Fruit fly (Drosophila melanogaster) whole organism, pupa: ENCODE results near the gene CG40198.
A peak's percentile ranks its signal among the peaks of the same experiment; 100 is the strongest.
"Not testable (repeated sequence)": the region's sequence is repeated elsewhere in the genome, so short reads cannot be mapped to it uniquely, and the experiment has no call there.

Experiments
- CG13204 ChIP-seq: fragments of 200-800 bp; sonication (Bioruptor generic); optimal IDR thresholded peaks from 2 replicates; lab custom pipeline; 2018; ENCODE audit warnings: missing biosample characterization, mild to moderate bottlenecking, missing genetic modification characterization, moderate library complexity
- CG14655 ChIP-seq: fragments of 200-800 bp; sonication (Bioruptor generic); optimal IDR thresholded peaks from 3 replicates; lab custom pipeline; 2017; ENCODE audit warnings: mild to moderate bottlenecking, missing biosample characterization, missing genetic modification reagents, missing genetic modification characterization
- CG15710 ChIP-seq: fragments of 200-800 bp; sonication (Bioruptor generic); optimal IDR thresholded peaks from 2 replicates; lab custom pipeline; 2018; ENCODE audit warnings: missing biosample characterization, mild to moderate bottlenecking, missing genetic modification characterization, moderate library complexity
- CG34367 ChIP-seq: fragments of 200-800 bp; sonication (Bioruptor generic); optimal IDR thresholded peaks from 2 replicates; lab custom pipeline; 2018; ENCODE audit warnings: missing biosample characterization, mild to moderate bottlenecking, missing genetic modification characterization
- CG8159 ChIP-seq: fragments of 200-800 bp; sonication (Bioruptor generic); optimal IDR thresholded peaks from 3 replicates; lab custom pipeline; 2018; ENCODE audit warnings: missing biosample characterization, mild to moderate bottlenecking, missing genetic modification characterization, moderate library complexity
- CG9948 ChIP-seq: fragments of 200-800 bp; sonication (Bioruptor generic); optimal IDR thresholded peaks from 2 replicates; lab custom pipeline; 2018; ENCODE audit warnings: missing biosample characterization, mild to moderate bottlenecking, missing genetic modification characterization, moderate library complexity
- EcR ChIP-seq: fragments of 200-800 bp; sonication (Bioruptor generic); optimal IDR thresholded peaks from 3 replicates; lab custom pipeline; 2019; ENCODE audit warnings: missing biosample characterization, missing genetic modification characterization, mild to moderate bottlenecking, moderate library complexity, missing genetic modification reagents
- Ets98B ChIP-seq: fragments of 200-800 bp; sonication (Bioruptor generic); IDR thresholded peaks from 2 replicates; pipeline ENCODE4 v1.3.6; 2022; ENCODE audit warnings: missing biosample characterization, missing genetic modification characterization
- Snoo ChIP-seq: fragments of 200-800 bp; sonication (Bioruptor generic); optimal IDR thresholded peaks from 3 replicates; lab custom pipeline; 2017; ENCODE audit warnings: missing biosample characterization, mild to moderate bottlenecking, missing genetic modification characterization, inconsistent platforms
- fd96Ca ChIP-seq: fragments of 200-800 bp; sonication (Bioruptor generic); IDR thresholded peaks from 3 replicates; pipeline ENCODE4 v1.3.6; 2022; ENCODE audit warnings: missing biosample characterization, missing genetic modification characterization

The CG40198 gene

DNA sequence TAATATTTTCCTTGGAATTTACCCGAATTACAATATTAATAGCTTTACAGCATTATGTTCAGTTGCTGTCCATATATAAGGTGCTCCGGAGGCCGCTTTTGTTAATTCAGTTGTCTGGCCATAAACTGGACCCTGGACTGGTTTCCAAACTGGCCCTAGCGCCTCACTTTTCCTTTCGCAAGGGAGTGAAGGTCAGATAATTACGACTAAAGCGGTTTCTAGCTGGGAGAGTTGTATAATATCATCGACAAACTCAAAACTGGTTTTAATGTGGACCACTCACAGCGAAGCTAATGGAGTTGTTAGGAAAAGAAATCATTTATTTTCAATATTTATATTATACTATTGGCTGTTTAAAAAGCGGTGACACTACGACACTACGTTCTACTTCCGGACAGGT is 34.5 kb downstream of the CG40198 start:
- TF ChIP-seq CG9948 (no peak), CG14655 (GFP tag; lab: Kevin White, UChicago) (no peak), Snoo (tag; lab: Kevin White, UChicago) (no peak), CG15710 (tag; lab: Kevin White, UChicago) (no peak), fd96Ca (GFP tag; lab: Robert Waterston, UW) (no peak), EcR (peak; percentile 42), CG34367 (tag; lab: Kevin White, UChicago) (no peak), CG8159 (tag; lab: Kevin White, UChicago) (no peak)

DNA sequence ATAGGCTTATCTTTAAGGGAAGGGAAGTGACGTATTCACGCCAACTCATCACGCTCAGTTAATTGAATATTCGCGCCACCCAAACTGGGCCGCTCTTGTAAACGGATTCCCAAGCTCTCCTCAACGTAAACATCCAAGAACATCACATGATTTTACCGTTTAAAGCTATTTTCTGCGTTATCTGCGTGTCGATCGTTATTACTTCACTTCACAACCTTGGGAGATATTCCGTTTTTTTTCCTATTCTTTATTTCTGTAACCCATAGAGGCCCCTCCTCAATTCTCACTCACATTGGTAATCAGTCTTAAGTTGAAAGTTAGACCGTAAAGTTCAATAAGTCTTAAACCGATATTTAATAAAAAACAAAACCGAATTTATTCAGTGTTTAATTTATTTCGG is 35.9 kb downstream of the CG40198 start, which contains the start of gene Gfat1:
Gene Gfat1 (plus strand): TSS at position 301 of the 400 bp plus-strand sequence.
- TF ChIP-seq Ets98B (GFP tag; lab: Robert Waterston, UW); CG34367 (tag; lab: Kevin White, UChicago); CG13204: not testable (repeated sequence)
